Fruit fly (Drosophila melanogaster) whole organism, embryonic: ENCODE measurements around the gene eIF3l.

Experiments
- ATbp ChIP-seq: fragments of 200-800 bp; sonication (Bioruptor generic); optimal IDR thresholded peaks from 2 replicates; lab custom pipeline; 2017; ENCODE audit warnings: missing biosample characterization, mild to moderate bottlenecking, missing genetic modification characterization, missing genetic modification reagents
- Awh ChIP-seq: fragments of 200-800 bp; sonication (Bioruptor generic); IDR thresholded peaks from 2 replicates; pipeline ENCODE4, ENCODE4 v1.3.6; 2022; ENCODE audit warnings: missing biosample characterization, missing genetic modification characterization
- CG10209 ChIP-seq: fragments of 200-800 bp; sonication (Bioruptor generic); optimal IDR thresholded peaks from 3 replicates; lab custom pipeline; 2017; ENCODE audit warnings: missing biosample characterization, mild to moderate bottlenecking, missing genetic modification characterization, missing genetic modification reagents
- CG10267 ChIP-seq: fragments of 200-800 bp; sonication (Bioruptor generic); optimal IDR thresholded peaks from 2 replicates; lab custom pipeline; 2018; ENCODE audit warnings: missing biosample characterization, mild to moderate bottlenecking, missing genetic modification characterization, moderate library complexity
- CG10366 ChIP-seq: fragments of 200-800 bp; sonication (Bioruptor generic); IDR thresholded peaks from 2 replicates; pipeline ENCODE4 v1.3.6; 2022; ENCODE audit warnings: missing biosample characterization, missing genetic modification characterization
- CG11398 ChIP-seq: fragments of 200-800 bp; sonication (Bioruptor generic); optimal IDR thresholded peaks from 2 replicates; lab custom pipeline; 2016; ENCODE audit warnings: missing biosample characterization, missing genetic modification characterization
- CG11560 ChIP-seq: fragments of 200-800 bp; sonication (Bioruptor generic); IDR thresholded peaks from 3 replicates; pipeline ENCODE4 v1.3.6; 2022; ENCODE audit warnings: missing biosample characterization, missing genetic modification characterization
- CG13424 ChIP-seq: fragments of 200-800 bp; sonication (Bioruptor generic); optimal IDR thresholded peaks from 2 replicates; lab custom pipeline; 2019; ENCODE audit warnings: missing biosample characterization, mild to moderate bottlenecking, missing genetic modification characterization, moderate library complexity
- CG14710 ChIP-seq: fragments of 200-800 bp; sonication (Bioruptor generic); optimal IDR thresholded peaks from 3 replicates; lab custom pipeline; 2019; ENCODE audit warnings: missing biosample characterization, mild to moderate bottlenecking, missing genetic modification characterization, moderate library complexity
- CG1647 ChIP-seq: fragments of 200-800 bp; sonication (Bioruptor generic); optimal IDR thresholded peaks from 3 replicates; lab custom pipeline; 2016; ENCODE audit warnings: missing biosample characterization, missing genetic modification characterization
- CG18476 ChIP-seq: fragments of 200-800 bp; sonication (Bioruptor generic); optimal IDR thresholded peaks from 2 replicates; lab custom pipeline; 2016; ENCODE audit warnings: missing biosample characterization, mild to moderate bottlenecking, missing genetic modification characterization
- CG31224 ChIP-seq: fragments of 200-800 bp; sonication (Bioruptor generic); IDR thresholded peaks from 2 replicates; pipeline ENCODE4 v1.3.6; 2022; ENCODE audit warnings: missing biosample characterization, missing genetic modification characterization
- CG3163 ChIP-seq: fragments of 200-800 bp; sonication (Bioruptor generic); optimal IDR thresholded peaks from 3 replicates; lab custom pipeline; 2016; ENCODE audit warnings: missing biosample characterization, missing genetic modification characterization
- CG32767 ChIP-seq: fragments of 200-800 bp; sonication (Bioruptor generic); IDR thresholded peaks from 2 replicates; pipeline ENCODE4 v1.3.6; 2022; ENCODE audit warnings: missing biosample characterization, missing genetic modification characterization
- CG43689 ChIP-seq: fragments of 200-800 bp; sonication (Bioruptor generic); IDR thresholded peaks from 2 replicates; pipeline ENCODE4 v1.3.6; 2022; ENCODE audit warnings: missing biosample characterization, missing genetic modification characterization
- CoRest ChIP-seq: fragments of 200-800 bp; sonication (Bioruptor generic); optimal IDR thresholded peaks from 3 replicates; lab custom pipeline; 2018; ENCODE audit warnings: missing biosample characterization, mild to moderate bottlenecking, missing genetic modification characterization, moderate library complexity
- D ChIP-seq, 2 experiments: fragments of 200-800 bp in 1 of 2; fragments of >200 bp in 1 of 2; sonication (Bioruptor generic) in 1 of 2; optimal IDR thresholded peaks; 2 replicates in 1 of 2; 3 replicates in 1 of 2; lab custom pipeline; 2017; ENCODE audit warnings: mild to moderate bottlenecking in 1 of 2, missing biosample characterization in 1 of 2, missing genetic modification characterization in 1 of 2, missing genetic modification reagents in 1 of 2
- D19A ChIP-seq: fragments of 200-800 bp; optimal IDR thresholded peaks from 3 replicates; lab custom pipeline; 2019; ENCODE audit warnings: missing biosample characterization, mild to moderate bottlenecking, missing genetic modification characterization, moderate library complexity
- Dbx ChIP-seq: fragments of 200-800 bp; sonication (Bioruptor generic); IDR thresholded peaks from 3 replicates; pipeline ENCODE4 v1.3.6; 2022; ENCODE audit warnings: missing biosample characterization, missing genetic modification characterization
- Dip3 ChIP-seq: fragments of 200-800 bp; sonication (Bioruptor generic); optimal IDR thresholded peaks from 3 replicates; lab custom pipeline; 2016; ENCODE audit warnings: missing biosample characterization, missing genetic modification characterization
- E2f2 ChIP-seq: fragments of 200-800 bp; sonication (Bioruptor generic); IDR thresholded peaks from 2 replicates; pipeline ENCODE4 v1.3.6; 2022; ENCODE audit warnings: missing biosample characterization, missing genetic modification characterization
- ERR ChIP-seq: fragments of 200-800 bp; sonication (Bioruptor generic); optimal IDR thresholded peaks from 2 replicates; lab custom pipeline; 2016; ENCODE audit warnings: missing biosample characterization, missing genetic modification characterization
- HHEX ChIP-seq: fragments of 200-800 bp; sonication (Bioruptor generic); optimal IDR thresholded peaks from 3 replicates; lab custom pipeline; 2017; ENCODE audit warnings: missing biosample characterization, mild to moderate bottlenecking, missing genetic modification characterization, missing genetic modification reagents
- Hmx ChIP-seq: fragments of 200-800 bp; sonication (Bioruptor generic); optimal IDR thresholded peaks from 2 replicates; lab custom pipeline; 2016; ENCODE audit warnings: missing biosample characterization, missing genetic modification characterization
- Med ChIP-seq: fragments of 200-800 bp; sonication (Bioruptor generic); peaks from one replicate; lab custom pipeline; 2016; ENCODE audit warnings: missing biosample characterization, missing genetic modification characterization, mild to moderate bottlenecking, inconsistent platforms, moderate library complexity
- Rfx ChIP-seq: fragments of 200-800 bp; sonication (Bioruptor generic); IDR thresholded peaks from 2 replicates; pipeline ENCODE4 v1.3.6; 2022; ENCODE audit warnings: missing biosample characterization, missing genetic modification characterization
- Usf ChIP-seq: fragments of 200-800 bp; sonication (Bioruptor generic); optimal IDR thresholded peaks from 2 replicates; lab custom pipeline; 2017; ENCODE audit warnings: missing genotype, missing biosample characterization, missing genetic modification characterization
- Xrp1 ChIP-seq: fragments of 200-800 bp; sonication (Bioruptor generic); IDR thresholded peaks from 2 replicates; pipeline ENCODE4 v1.3.6; 2022; ENCODE audit warnings: missing biosample characterization, missing genetic modification characterization
- br ChIP-seq: fragments of >200 bp; optimal IDR thresholded peaks from 2 replicates; lab custom pipeline; 2017
- bsh ChIP-seq, 2 experiments: fragments of 200-800 bp; sonication (Bioruptor generic); optimal IDR thresholded peaks; 2 replicates each; lab custom pipeline; 2017 to 2018; ENCODE audit warnings: mild to moderate bottlenecking in 2 of 2, missing biosample characterization in 2 of 2, missing genetic modification characterization in 2 of 2, moderate library complexity in 1 of 2
- chinmo ChIP-seq: fragments of 200-800 bp; sonication (Bioruptor generic); IDR thresholded peaks from 4 replicates; pipeline ENCODE4 v1.3.6; 2022; ENCODE audit warnings: missing biosample characterization, missing genetic modification characterization; ENCODE audit not compliant: partially characterized antibody
- crol ChIP-seq: fragments of 200-800 bp; sonication (Bioruptor generic); IDR thresholded peaks from 2 replicates; pipeline ENCODE4 v1.3.6; 2022; ENCODE audit warnings: missing biosample characterization, missing genetic modification characterization
- dimm ChIP-seq: fragments of 200-800 bp; sonication (Bioruptor generic); IDR thresholded peaks from 2 replicates; pipeline ENCODE4 v1.3.6; 2022; ENCODE audit warnings: missing biosample characterization, missing genetic modification characterization
- dmrt99B ChIP-seq: fragments of 200-800 bp; sonication (Bioruptor generic); optimal IDR thresholded peaks from 2 replicates; lab custom pipeline; 2018; ENCODE audit warnings: missing biosample characterization, mild to moderate bottlenecking, missing genetic modification characterization, moderate library complexity
- ems ChIP-seq: fragments of 200-800 bp; sonication (Bioruptor generic); optimal IDR thresholded peaks from 3 replicates; lab custom pipeline; 2016; ENCODE audit warnings: missing biosample characterization, missing genetic modification characterization
- gem ChIP-seq: fragments of 200-800 bp; sonication (Bioruptor generic); optimal IDR thresholded peaks from 2 replicates; lab custom pipeline; 2019; ENCODE audit warnings: missing biosample characterization, mild to moderate bottlenecking, missing genetic modification characterization, moderate library complexity
- inv ChIP-seq: fragments of 200-800 bp; sonication (Bioruptor generic); IDR thresholded peaks from 2 replicates; pipeline ENCODE4 v1.3.6; 2022; ENCODE audit warnings: missing biosample characterization, missing genetic modification characterization; ENCODE audit not compliant: partially characterized antibody
- ken ChIP-seq: fragments of 200-800 bp; sonication (Bioruptor generic); IDR thresholded peaks from 3 replicates; pipeline ENCODE4 v1.3.6; 2022; ENCODE audit warnings: missing biosample characterization, missing genetic modification characterization
- pho ChIP-seq: fragments of 200-800 bp; sonication (Bioruptor generic); optimal IDR thresholded peaks from 2 replicates; lab custom pipeline; 2016; ENCODE audit warnings: missing biosample characterization, missing genetic modification characterization
- prd ChIP-seq, 3 experiments: fragments of >200 bp in 2 of 3; fragments of 200-800 bp in 1 of 3; sonication (Bioruptor generic) in 1 of 3; optimal IDR thresholded peaks in 2 of 3; IDR thresholded peaks in 1 of 3; 2 replicates in 2 of 3; 3 replicates in 1 of 3; pipeline versions ENCODE4 v1.3.6 to Lab custom; 2017 to 2022; ENCODE audit warnings: missing biosample characterization in 1 of 3, missing genetic modification characterization in 1 of 3
- sens ChIP-seq: fragments of 200-800 bp; sonication (Bioruptor generic); peaks from one replicate; lab custom pipeline; 2016; ENCODE audit warnings: missing biosample characterization, missing genetic modification characterization
- sens-2 ChIP-seq: fragments of 200-800 bp; sonication (Bioruptor generic); IDR thresholded peaks from 2 replicates; pipeline ENCODE4 v1.3.6; 2022; ENCODE audit warnings: missing biosample characterization, missing genetic modification characterization
- seq ChIP-seq: fragments of 200-800 bp; sonication (Bioruptor generic); IDR thresholded peaks from 2 replicates; pipeline ENCODE4 v1.3.6; 2022; ENCODE audit warnings: missing biosample characterization, missing genetic modification characterization
- sisA ChIP-seq: fragments of 200-800 bp; sonication (Bioruptor generic); IDR thresholded peaks from 2 replicates; pipeline ENCODE4 v1.3.6; 2022; ENCODE audit warnings: missing biosample characterization, missing genetic modification characterization
- ssp ChIP-seq: fragments of 200-800 bp; sonication (Bioruptor generic); IDR thresholded peaks from 2 replicates; pipeline ENCODE4 v1.3.6; 2022; ENCODE audit warnings: missing biosample characterization, missing genetic modification characterization
- sug ChIP-seq: fragments of 200-800 bp; optimal IDR thresholded peaks from 2 replicates; lab custom pipeline; 2019; ENCODE audit warnings: missing biosample characterization, mild to moderate bottlenecking, missing genetic modification characterization, moderate library complexity
- unpg ChIP-seq: fragments of 200-800 bp; sonication (Bioruptor generic); optimal IDR thresholded peaks from 3 replicates; lab custom pipeline; 2018; ENCODE audit warnings: missing biosample characterization, mild to moderate bottlenecking, missing genetic modification characterization, moderate library complexity
- zen ChIP-seq: fragments of 200-800 bp; sonication (Bioruptor generic); optimal IDR thresholded peaks from 3 replicates; lab custom pipeline; 2018; ENCODE audit warnings: missing biosample characterization, mild to moderate bottlenecking, missing genetic modification characterization, moderate library complexity
- zen2 ChIP-seq: fragments of 200-800 bp; sonication (Bioruptor generic); IDR thresholded peaks from 3 replicates; pipeline ENCODE4 v1.3.6; 2022; ENCODE audit warnings: missing biosample characterization, missing genetic modification characterization; ENCODE audit not compliant: partially characterized antibody

eIF3l gene

DNA sequence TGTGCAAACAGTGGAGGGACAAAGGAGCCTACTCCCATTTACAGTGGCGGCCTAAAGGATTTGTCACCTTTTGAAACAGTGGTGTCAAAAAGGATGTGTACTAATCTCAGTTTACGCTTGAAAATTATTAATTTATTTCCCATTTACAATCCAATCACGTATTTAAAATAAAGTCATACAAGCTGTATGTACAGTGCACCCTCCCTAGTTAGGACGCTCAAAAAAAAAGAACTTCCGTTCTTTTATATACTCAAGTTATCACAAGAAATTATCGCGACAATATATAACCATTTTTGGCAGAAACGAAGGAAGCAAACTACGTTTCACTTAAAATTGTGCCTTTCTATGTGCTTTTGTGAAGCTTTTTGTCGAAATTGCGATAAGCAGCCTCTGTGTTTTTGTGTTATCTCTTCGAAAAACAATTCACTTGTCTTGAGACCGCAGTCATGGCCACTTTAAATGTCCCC is 6.6 kb downstream of the eIF3l start (continued):
- TF ChIP-seq pho (peak; percentile 26), E2f2 (GFP tag; lab: Robert Waterston, UW) (no peak), unpg (peak; percentile 51), prd (optimal IDR thresholded peaks at IDR 0.05; lab: Kevin White, UChicago) (no peak), prd (GFP tag; IDR thresholded peaks at IDR 0.05; lab: Robert Waterston, UW) (peak; percentile 56), CG13424 (tag; lab: Kevin White, UChicago) (peak; percentile 62), Dbx (GFP tag; lab: Robert Waterston, UW) (no peak), CG43689 (GFP tag; lab: Robert Waterston, UW) (no peak), inv (GFP tag; lab: Robert Waterston, UW) (no peak), sisA (peak; percentile 46; the same call in 1 of the 2 replicates), Xrp1 (GFP tag; lab: Robert Waterston, UW) (no peak; the same call in 1 of the 2 replicates), CG11398 (GFP tag; lab: Kevin White, UChicago) (no peak), CoRest (peak; percentile 68), CG32767 (GFP tag; lab: Robert Waterston, UW) (no peak; the same call in 1 of the 2 replicates), gem (tag; lab: Kevin White, UChicago) (peak; percentile 75), Dip3 (GFP tag; lab: Kevin White, UChicago) (peak; percentile 29), CG1647 (GFP tag; lab: Kevin White, UChicago) (peak; percentile 7), Rfx (GFP tag; lab: Robert Waterston, UW) (peak; percentile 55), crol (GFP tag; lab: Robert Waterston, UW) (no peak), D (optimal IDR thresholded peaks at IDR 0.05; lab: Kevin White, UChicago) (no peak), D (GFP tag; optimal IDR thresholded peaks at IDR 0.05; lab: Kevin White, UChicago) (peak; percentile 35), CG14710 (tag; lab: Kevin White, UChicago) (peak; percentile 17), CG10267 (tag; lab: Kevin White, UChicago) (peak; percentile 23), ATbp (GFP tag; lab: Kevin White, UChicago) (peak; percentile 49), dmrt99B (tag; lab: Kevin White, UChicago) (peak; percentile 62), Awh (GFP tag; lab: Robert Waterston, UW) (peak; percentile 48; the same call in 1 of the 2 replicates), CG18476 (no peak), CG10366 (GFP tag; lab: Robert Waterston, UW) (0 out of 2 replicates have a peak, but pooled peaks have one; percentile 28), CG11560 (no peak), CG3163 (GFP tag; lab: Kevin White, UChicago) (no peak), HHEX (GFP tag; lab: Kevin White, UChicago) (peak; percentile 46), D19A (tag; lab: Kevin White, UChicago) (peak; percentile 17), CG31224 (0 out of 2 replicates have a peak, but pooled peaks have one; percentile 16), Hmx (GFP tag; lab: Kevin White, UChicago) (no peak), sens-2 (GFP tag; lab: Robert Waterston, UW) (no peak), ems (peak; percentile 53), zen2 (GFP tag; lab: Robert Waterston, UW) (no peak), seq (GFP tag; lab: Robert Waterston, UW) (peak; percentile 56), sens (GFP tag; lab: Kevin White, UChicago) (peak; percentile 78), Med (GFP tag; lab: Kevin White, UChicago) (peak; percentile 92), ERR (no peak), br (lab: Kevin White, UChicago) (no peak), ken (GFP tag; lab: Robert Waterston, UW) (no peak; the same call in 2 of the 3 replicates), CG10209 (GFP tag; lab: Kevin White, UChicago) (peak; percentile 60), ssp (GFP tag; lab: Robert Waterston, UW) (peak; percentile 45; the same call in 1 of the 2 replicates), zen (tag; lab: Kevin White, UChicago) (no peak), chinmo (GFP tag; lab: Robert Waterston, UW) (0 out of 4 replicates have a peak, but pooled peaks have one; percentile 76), bsh (GFP tag; optimal IDR thresholded peaks at IDR 0.05; lab: Kevin White, UChicago) (peak in 1 of 2 experiments; percentile 36), sug (tag; lab: Kevin White, UChicago) (peak; percentile 53), dimm (GFP tag; lab: Robert Waterston, UW) (no peak), Usf (GFP tag; lab: Kevin White, UChicago) (no peak)
